Fruit fly (Drosophila melanogaster): ENCODE measurements around the gene CG15771.

The CG15771 gene

DNA sequence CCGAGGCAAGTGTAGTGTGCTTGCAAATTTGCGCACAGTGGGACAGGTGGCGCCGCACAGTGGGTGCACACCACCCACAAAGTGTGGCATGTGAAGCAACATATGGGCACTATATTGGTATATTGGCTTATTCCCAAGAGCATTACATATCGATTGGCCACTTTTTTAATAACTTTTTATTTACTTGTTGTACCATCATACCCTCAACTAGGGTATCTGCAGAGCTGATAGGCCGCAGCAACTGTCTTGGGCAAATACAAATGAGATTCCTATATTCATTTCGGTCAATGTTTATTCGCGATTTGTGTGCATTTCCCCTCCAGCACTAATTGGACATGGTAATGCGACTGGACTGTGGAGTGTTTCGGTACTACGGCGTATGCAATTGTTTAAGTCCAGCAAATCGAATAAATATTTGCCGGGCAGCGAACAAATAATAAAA lies 30.6 kb upstream of the CG15771 start (continued):
- TF ChIP-seq Xrp1 (GFP tag; IDR thresholded peaks at IDR 0.05), result peak; percentile 58
- TF ChIP-seq Myb (GFP tag; optimal IDR thresholded peaks at IDR 0.05), result peak; percentile 4
- TF ChIP-seq stwl (tag; optimal IDR thresholded peaks at IDR 0.05), result no peak
- TF ChIP-seq bsh (GFP tag; optimal IDR thresholded peaks at IDR 0.05), result peak; percentile 79 to 81
- TF ChIP-seq CG1024 (GFP tag; IDR thresholded peaks at IDR 0.05), result peak; percentile 46
- peak; percentile 73 for TF ChIP-seq CG14441 (GFP tag; IDR thresholded peaks at IDR 0.05)
- no peak for TF ChIP-seq abd-A (tag; optimal IDR thresholded peaks at IDR 0.05)
- TF ChIP-seq CG7556 (GFP tag; optimal IDR thresholded peaks at IDR 0.05), result peak; percentile 11
- no peak for TF ChIP-seq gsb (GFP tag; IDR thresholded peaks at IDR 0.05)
- TF ChIP-seq CG12299 (tag; optimal IDR thresholded peaks at IDR 0.05), result no peak
- TF ChIP-seq jing (GFP tag; optimal IDR thresholded peaks at IDR 0.05), result no peak
- TF ChIP-seq CG15601 (tag; optimal IDR thresholded peaks at IDR 0.05), result peak; percentile 27
- no peak for TF ChIP-seq gro (GFP tag; optimal IDR thresholded peaks at IDR 0.05)
- peak; percentile 40 for TF ChIP-seq pnt (GFP tag; optimal IDR thresholded peaks at IDR 0.05)
- TF ChIP-seq Aef1 (GFP tag; IDR thresholded peaks at IDR 0.05), result 0 out of 3 replicates have a peak, but pooled peaks have one; percentile 10
- TF ChIP-seq CG10565 (GFP tag; optimal IDR thresholded peaks at IDR 0.05), result no peak
- peak; percentile 24 to 37 for TF ChIP-seq chif (GFP tag; optimal IDR thresholded peaks at IDR 0.05)
- TF ChIP-seq CG10267 (tag; optimal IDR thresholded peaks at IDR 0.05), result no peak
- TF ChIP-seq Hsf (GFP tag; optimal IDR thresholded peaks at IDR 0.05), result peak; percentile 57
- peak; percentile 94 for TF ChIP-seq sens (GFP tag)
- peak; percentile 74 for TF ChIP-seq zfh1 (GFP tag; IDR thresholded peaks at IDR 0.05)
- TF ChIP-seq Fer2 (tag; optimal IDR thresholded peaks at IDR 0.05), result no peak
- no peak for TF ChIP-seq gce (GFP tag; IDR thresholded peaks at IDR 0.05)
- peak; percentile 56 for TF ChIP-seq CG33213 (GFP tag; optimal IDR thresholded peaks at IDR 0.05)
- TF ChIP-seq NfI (GFP tag; optimal IDR thresholded peaks at IDR 0.05), result no peak
- 0 out of 2 replicates have a peak, but pooled peaks have one; percentile 20 for TF ChIP-seq CG9932 (GFP tag; IDR thresholded peaks at IDR 0.05)
- TF ChIP-seq Gsc (GFP tag; IDR thresholded peaks at IDR 0.05), result 0 out of 2 replicates have a peak, but pooled peaks have one; percentile 30
- no peak for TF ChIP-seq CG14860 (GFP tag; IDR thresholded peaks at IDR 0.05; ENCODE audit: partially characterized antibody)
- peak; percentile 52; the same call in 1 of the 3 replicates for TF ChIP-seq ase (GFP tag; IDR thresholded peaks at IDR 0.05)
- peak; percentile 49 for TF ChIP-seq CG7839 (tag; optimal IDR thresholded peaks at IDR 0.05)
- no peak for TF ChIP-seq ato (GFP tag; IDR thresholded peaks at IDR 0.05; ENCODE audit: partially characterized antibody)
- peak; percentile 61 for TF ChIP-seq MTF-1 (GFP tag; optimal IDR thresholded peaks at IDR 0.05; ENCODE audit: borderline replicate concordance)
- peak; percentile 7 for TF ChIP-seq sqz (GFP tag; optimal IDR thresholded peaks at IDR 0.05)
- no peak for TF ChIP-seq CG17385 (GFP tag; optimal IDR thresholded peaks at IDR 0.05)
- TF ChIP-seq eve (GFP tag; optimal IDR thresholded peaks at IDR 0.05), result peak in 1 of 2 experiments; percentile 42
- TF ChIP-seq Hand (GFP tag; optimal IDR thresholded peaks at IDR 0.05), result no peak
- TF ChIP-seq ken (GFP tag; IDR thresholded peaks at IDR 0.05), result peak; percentile 54; the same call in 1 of the 3 replicates
- no peak for TF ChIP-seq sens-2 (GFP tag; IDR thresholded peaks at IDR 0.05)
- no peak for TF ChIP-seq sc (optimal IDR thresholded peaks at IDR 0.05)
- TF ChIP-seq sc (GFP tag; optimal IDR thresholded peaks at IDR 0.05), result peak; percentile 65
- no peak for TF ChIP-seq YL-1 (GFP tag; optimal IDR thresholded peaks at IDR 0.05)
- no peak for TF ChIP-seq CkIIα-i1 (GFP tag; IDR thresholded peaks at IDR 0.05)
- peak; percentile 25 for TF ChIP-seq grau (tag; optimal IDR thresholded peaks at IDR 0.05)
- peak; percentile 40 for TF ChIP-seq Lhr (GFP tag; optimal IDR thresholded peaks at IDR 0.05)
- TF ChIP-seq Stat92E (GFP tag; optimal IDR thresholded peaks at IDR 0.05), result no peak
- peak; percentile 16 for TF ChIP-seq CG17568 (GFP tag; optimal IDR thresholded peaks at IDR 0.05)
- TF ChIP-seq CG8944 (GFP tag; optimal IDR thresholded peaks at IDR 0.05), result peak; percentile 65
- no peak for TF ChIP-seq CG34224 (GFP tag; IDR thresholded peaks at IDR 0.05; ENCODE audit: partially characterized antibody)
- TF ChIP-seq esg (GFP tag; conservative IDR thresholded peaks at IDR 0.05), result peak; percentile 53
- peak; percentile 49 for TF ChIP-seq CG11723 (GFP tag; optimal IDR thresholded peaks at IDR 0.05)

Measured in whole organism, embryonic.